Worm (Caenorhabditis elegans): Measurements from ENCODE around the gene F59A6.10.
A peak's percentile ranks its signal among the peaks of the same experiment; 100 is the strongest.

Gene F59A6.10

DNA sequence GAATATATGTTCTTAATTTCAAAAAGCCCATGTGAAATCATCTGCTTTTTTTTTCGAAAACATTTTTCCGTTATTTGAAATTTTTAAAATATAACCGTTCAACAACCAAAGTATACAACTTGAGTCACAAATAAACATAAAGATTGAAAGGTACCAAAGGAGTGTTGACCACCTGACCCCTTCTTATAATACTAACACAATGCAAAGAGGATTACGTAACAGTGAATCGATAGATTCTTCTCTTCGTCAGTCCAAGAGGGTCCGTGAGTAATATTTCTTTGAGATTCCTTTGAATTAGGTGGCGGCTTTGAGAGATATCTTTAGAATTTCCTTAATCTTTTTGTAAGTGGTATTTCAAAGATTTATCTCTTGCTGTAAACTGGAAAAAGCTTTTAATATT lies 12.4 kb downstream of the F59A6.10 start:
- TF ChIP-seq aha-1 (tag) (peak; percentile 7), mdt-29 (GFP tag; IDR thresholded peaks at IDR 0.05) (no peak)

DNA sequence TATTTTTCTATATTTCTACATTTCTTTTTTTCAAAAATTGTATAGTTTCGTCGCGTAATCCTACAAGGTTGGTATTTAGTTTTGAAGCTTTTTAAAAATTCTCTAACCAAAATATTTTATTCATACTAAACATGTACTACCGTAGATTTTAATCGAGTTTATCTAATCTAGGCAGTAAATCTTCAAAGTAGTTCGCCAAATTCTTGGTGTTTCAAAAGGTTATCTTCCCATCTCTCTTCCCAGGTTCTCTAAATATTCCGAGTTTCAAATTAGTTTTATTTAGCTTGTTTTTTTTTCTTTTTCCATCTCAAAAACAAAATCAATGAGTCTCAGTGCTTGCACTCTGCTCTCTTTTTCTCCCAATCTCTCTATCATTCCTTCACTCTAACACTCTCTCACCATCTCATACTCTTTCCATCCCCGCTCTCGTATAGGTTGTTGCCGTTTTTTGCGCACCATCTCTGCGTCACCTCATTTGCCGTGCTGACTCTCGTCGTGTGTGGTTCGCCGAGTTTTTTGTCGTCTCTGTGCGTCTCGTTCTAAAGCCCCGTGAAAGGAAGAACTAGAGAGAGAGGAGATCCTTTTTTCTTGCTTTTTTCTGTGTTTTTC lies 13.3 kb downstream of the F59A6.10 start:
- TF ChIP-seq ces-1 (GFP tag; optimal IDR thresholded peaks at IDR 0.05) (peak; percentile 33), ceh-44 (GFP tag; IDR thresholded peaks at IDR 0.05) (no peak), lsy-2 (tag; optimal IDR thresholded peaks at IDR 0.05) (peak; percentile 57 to 76), spr-1 (tag; optimal IDR thresholded peaks at IDR 0.05) (peak; percentile 35), daf-16 (GFP tag; optimal IDR thresholded peaks at IDR 0.05) (peak; percentile 11 to 19), daf-16 (tag; optimal IDR thresholded peaks at IDR 0.05) (peak; percentile 74), dpl-1 (GFP tag; optimal IDR thresholded peaks at IDR 0.05) (peak; percentile 60), nhr-48 (tag; optimal IDR thresholded peaks at IDR 0.05) (peak; percentile 32), madf-5 (GFP tag; IDR thresholded peaks at IDR 0.05) (no peak), ZK337.2 (GFP tag; IDR thresholded peaks at IDR 0.05) (no peak), aha-1 (tag) (peak; percentile 97), php-3 (GFP tag; IDR thresholded peaks at IDR 0.05) (0 out of 2 replicates have a peak, but pooled peaks have one; percentile 16), F49E8.2 (tag; optimal IDR thresholded peaks at IDR 0.05; ENCODE audit: borderline replicate concordance) (no peak), rbr-2 (tag; optimal IDR thresholded peaks at IDR 0.05) (peak; percentile 84), set-16 (GFP tag; IDR thresholded peaks at IDR 0.05) (peak; percentile 44; the same call in 1 of the 2 replicates), T26A8.4 (GFP tag; IDR thresholded peaks at IDR 0.05) (peak; percentile 49; the same call in 1 of the 2 replicates), F37D6.2 (tag; optimal IDR thresholded peaks at IDR 0.05) (peak; percentile 5), madf-9 (GFP tag; conservative IDR thresholded peaks at IDR 0.05) (0 out of 2 replicates have a peak, but pooled peaks have one; percentile 5), ZK546.5 (tag; optimal IDR thresholded peaks at IDR 0.05) (peak in 1 of 2 experiments; percentile 20), lir-3 (tag; optimal IDR thresholded peaks at IDR 0.05) (no peak), nhr-25 (tag; optimal IDR thresholded peaks at IDR 0.05; ENCODE audit: borderline replicate concordance, insufficient read depth) (no peak), hmg-1.1 (GFP tag; IDR thresholded peaks at IDR 0.05) (peak; percentile 89), hif-1 (tag; optimal IDR thresholded peaks at IDR 0.05) (peak in 1 of 2 experiments; percentile 51), tra-1 (GFP tag; IDR thresholded peaks at IDR 0.05) (0 out of 2 replicates have a peak, but pooled peaks have one; percentile 3), vab-7 (GFP tag; IDR thresholded peaks at IDR 0.05) (no peak), hlh-11 (tag; optimal IDR thresholded peaks at IDR 0.05) (peak; percentile 83), arid-1 (GFP tag; conservative IDR thresholded peaks at IDR 0.05) (0 out of 2 replicates have a peak, but pooled peaks have one; percentile 23), ctbp-1 (GFP tag; IDR thresholded peaks at IDR 0.05) (peak; percentile 71), mdl-1 (tag; optimal IDR thresholded peaks at IDR 0.05) (peak; percentile 35 to 85), Y105C5A.15 (GFP tag; IDR thresholded peaks at IDR 0.05) (no peak), duxl-1 (tag; optimal IDR thresholded peaks at IDR 0.05; ENCODE audit: poor library complexity) (peak; percentile 12), nhr-102 (tag; optimal IDR thresholded peaks at IDR 0.05) (peak; percentile 12), pha-4 (GFP tag; IDR thresholded peaks at IDR 0.05) (peak; percentile 63; the same call in 1 of the 2 replicates), pha-4 (tag; optimal IDR thresholded peaks at IDR 0.05) (no peak), mxl-3 (GFP tag; optimal IDR thresholded peaks at IDR 0.05) (peak; percentile 66), nhr-28 (tag; optimal IDR thresholded peaks at IDR 0.05) (peak; percentile 72), unc-62 (GFP tag; optimal IDR thresholded peaks at IDR 0.05 in 1 of 2) (peak in 1 of 2 experiments; percentile 63), unc-62 (tag; optimal IDR thresholded peaks at IDR 0.05) (no peak), dmd-8 (GFP tag; IDR thresholded peaks at IDR 0.05) (no peak), ceh-20 (GFP tag; IDR thresholded peaks at IDR 0.05) (peak; percentile 44), nhr-6 (tag; optimal IDR thresholded peaks at IDR 0.05) (peak; percentile 21), dmd-6 (GFP tag; IDR thresholded peaks at IDR 0.05) (peak; percentile 59; the same call in 1 of the 2 replicates), nhr-11 (tag; optimal IDR thresholded peaks at IDR 0.05) (peak; percentile 63), aly-2 (tag; optimal IDR thresholded peaks at IDR 0.05) (no peak), Y48G9A.11 (GFP tag; IDR thresholded peaks at IDR 0.05) (no peak), mes-2 (tag; optimal IDR thresholded peaks at IDR 0.05; ENCODE audit: poor library complexity, severe bottlenecking) (peak; percentile 69)
